Fruit fly (Drosophila melanogaster) whole organism, prepupa: ENCODE results near the gene sd.

Experiments
- Blimp-1 ChIP-seq: fragments of 200-800 bp; sonication (Bioruptor generic); optimal IDR thresholded peaks from 3 replicates; lab custom pipeline; 2017; ENCODE audit warnings: missing biosample characterization, missing genetic modification characterization, mild to moderate bottlenecking, moderate library complexity, missing genetic modification reagents
- CG11294 ChIP-seq: fragments of 200-800 bp; sonication (Bioruptor generic); IDR thresholded peaks from 2 replicates; pipeline ENCODE4 v1.3.6; 2022; ENCODE audit warnings: missing biosample characterization, missing genetic modification characterization
- CG11762 ChIP-seq: fragments of 200-800 bp; sonication (Bioruptor generic); optimal IDR thresholded peaks from 3 replicates; lab custom pipeline; 2016; ENCODE audit warnings: missing biosample characterization, missing genetic modification characterization; ENCODE audit not compliant: insufficient read depth
- CG11902 ChIP-seq: fragments of 200-800 bp; sonication (Bioruptor generic); optimal IDR thresholded peaks from 3 replicates; lab custom pipeline; 2016; ENCODE audit warnings: missing biosample characterization, missing genetic modification characterization
- CG15336 ChIP-seq: fragments of 200-800 bp; sonication (Bioruptor generic); IDR thresholded peaks from 2 replicates; pipeline ENCODE4 v1.3.6; 2022; ENCODE audit warnings: missing biosample characterization, missing genetic modification characterization
- CG1621 ChIP-seq: fragments of 200-800 bp; sonication (Bioruptor generic); optimal IDR thresholded peaks from 3 replicates; lab custom pipeline; 2018; ENCODE audit warnings: missing biosample characterization, mild to moderate bottlenecking, missing genetic modification characterization
- CG16779 ChIP-seq: fragments of 200-800 bp; sonication (Bioruptor generic); optimal IDR thresholded peaks from 3 replicates; lab custom pipeline; 2017; ENCODE audit warnings: missing biosample characterization, mild to moderate bottlenecking, missing genetic modification characterization
- CG31627 ChIP-seq: fragments of 200-800 bp; sonication (Bioruptor generic); optimal IDR thresholded peaks from 3 replicates; lab custom pipeline; 2016; ENCODE audit warnings: missing biosample characterization, missing genetic modification characterization
- CG32006 ChIP-seq: fragments of 200-800 bp; sonication (Bioruptor generic); optimal IDR thresholded peaks from 3 replicates; lab custom pipeline; 2017; ENCODE audit warnings: missing biosample characterization, mild to moderate bottlenecking, missing genetic modification characterization
- CG34406 ChIP-seq: fragments of 200-800 bp; sonication (Bioruptor generic); optimal IDR thresholded peaks from 3 replicates; lab custom pipeline; 2016; ENCODE audit warnings: missing biosample characterization, missing genetic modification characterization
- CG3919 ChIP-seq: fragments of 200-800 bp; sonication (Bioruptor generic); optimal IDR thresholded peaks from 3 replicates; lab custom pipeline; 2016; ENCODE audit warnings: missing biosample characterization, missing genetic modification characterization
- CG4318 ChIP-seq: fragments of 200-800 bp; sonication (Bioruptor generic); optimal IDR thresholded peaks from 3 replicates; lab custom pipeline; 2017; ENCODE audit warnings: missing biosample characterization, mild to moderate bottlenecking, missing genetic modification characterization
- CG6163 ChIP-seq: fragments of 200-800 bp; sonication (Bioruptor generic); IDR thresholded peaks from 3 replicates; pipeline ENCODE4 v1.3.6; 2022; ENCODE audit warnings: missing biosample characterization, missing genetic modification characterization
- CG6792 ChIP-seq: fragments of 200-800 bp; sonication (Bioruptor generic); optimal IDR thresholded peaks from 3 replicates; lab custom pipeline; 2016; ENCODE audit warnings: missing biosample characterization, missing genetic modification characterization
- CG6854 ChIP-seq: fragments of 200-800 bp; sonication (Bioruptor generic); optimal IDR thresholded peaks from 2 replicates; lab custom pipeline; 2017; ENCODE audit warnings: missing biosample characterization, mild to moderate bottlenecking, missing genetic modification characterization
- CG8119 ChIP-seq: fragments of 200-800 bp; sonication (Bioruptor generic); IDR thresholded peaks from 3 replicates; pipeline ENCODE4 v1.3.6; 2022; ENCODE audit warnings: missing biosample characterization, missing genetic modification characterization
- CG8319 ChIP-seq: fragments of 200-800 bp; sonication (Bioruptor generic); optimal IDR thresholded peaks from 3 replicates; lab custom pipeline; 2016; ENCODE audit warnings: missing biosample characterization, missing genetic modification characterization
- CG8632 ChIP-seq: fragments of 200-800 bp; sonication (Bioruptor generic); optimal IDR thresholded peaks from 3 replicates; lab custom pipeline; 2016; ENCODE audit warnings: missing biosample characterization, missing genetic modification characterization
- CG9139 ChIP-seq: fragments of 200-800 bp; sonication (Bioruptor generic); optimal IDR thresholded peaks from 3 replicates; lab custom pipeline; 2017; ENCODE audit warnings: missing biosample characterization, mild to moderate bottlenecking, missing genetic modification characterization
- Eip75B ChIP-seq: fragments of 200-800 bp; sonication (Bioruptor generic); optimal IDR thresholded peaks from 3 replicates; lab custom pipeline; 2016; ENCODE audit warnings: missing biosample characterization, missing genetic modification characterization
- Eip78C ChIP-seq: fragments of 200-800 bp; sonication (Bioruptor generic); peaks from one replicate; lab custom pipeline; 2016; ENCODE audit warnings: missing biosample characterization, missing genetic modification characterization
- Ets21C ChIP-seq: fragments of 200-800 bp; sonication (Bioruptor generic); optimal IDR thresholded peaks from 3 replicates; lab custom pipeline; 2016; ENCODE audit warnings: missing biosample characterization, missing genetic modification characterization
- Ets96B ChIP-seq: fragments of 200-800 bp; optimal IDR thresholded peaks from 2 replicates; lab custom pipeline; 2019; ENCODE audit warnings: missing biosample characterization, mild to moderate bottlenecking, missing genetic modification characterization, moderate library complexity
- Gug ChIP-seq: fragments of 200-800 bp; sonication (Bioruptor generic); IDR thresholded peaks from 2 replicates; pipeline ENCODE4 v1.3.6; 2022; ENCODE audit warnings: missing biosample characterization, missing genetic modification characterization
- Hr4 ChIP-seq: fragments of 200-800 bp; sonication (Bioruptor generic); optimal IDR thresholded peaks from 3 replicates; lab custom pipeline; 2016; ENCODE audit warnings: missing biosample characterization, missing genetic modification characterization
- Lpt ChIP-seq: fragments of 200-800 bp; sonication (Bioruptor generic); optimal IDR thresholded peaks from 3 replicates; lab custom pipeline; 2016; ENCODE audit warnings: missing biosample characterization, missing genetic modification characterization
- Met ChIP-seq: fragments of 200-800 bp; sonication (Bioruptor generic); optimal IDR thresholded peaks from 3 replicates; lab custom pipeline; 2016; ENCODE audit warnings: missing biosample characterization, missing genetic modification characterization
- OdsH ChIP-seq: fragments of 200-800 bp; sonication (Bioruptor generic); optimal IDR thresholded peaks from 3 replicates; lab custom pipeline; 2016; ENCODE audit warnings: missing biosample characterization, missing genetic modification characterization
- Sox102F ChIP-seq: fragments of 200-800 bp; sonication (Bioruptor generic); optimal IDR thresholded peaks from 2 replicates; lab custom pipeline; 2016; ENCODE audit warnings: missing biosample characterization, mild to moderate bottlenecking, missing genetic modification characterization
- Sox15 ChIP-seq: fragments of 200-800 bp; sonication (Bioruptor generic); optimal IDR thresholded peaks from 3 replicates; lab custom pipeline; 2016; ENCODE audit warnings: missing biosample characterization, missing genetic modification characterization
- achi ChIP-seq: fragments of 200-800 bp; sonication (Bioruptor generic); optimal IDR thresholded peaks from 3 replicates; lab custom pipeline; 2016; ENCODE audit warnings: missing biosample characterization, missing genetic modification characterization
- acj6 ChIP-seq: fragments of 200-800 bp; sonication (Bioruptor generic); optimal IDR thresholded peaks from 3 replicates; lab custom pipeline; 2016; ENCODE audit warnings: missing biosample characterization, missing genetic modification characterization
- fd85E ChIP-seq: fragments of 200-800 bp; sonication (Bioruptor generic); optimal IDR thresholded peaks from 3 replicates; lab custom pipeline; 2016; ENCODE audit warnings: missing biosample characterization, missing genetic modification characterization
- fkh ChIP-seq: fragments of 200-800 bp; sonication (Bioruptor generic); optimal IDR thresholded peaks from 3 replicates; lab custom pipeline; 2017; ENCODE audit warnings: missing biosample characterization, mild to moderate bottlenecking, missing genetic modification characterization, moderate library complexity
- net ChIP-seq: fragments of 200-800 bp; sonication (Bioruptor generic); optimal IDR thresholded peaks from 3 replicates; lab custom pipeline; 2016; ENCODE audit warnings: missing biosample characterization, missing genetic modification characterization
- pdm3 ChIP-seq: fragments of 200-800 bp; sonication (Bioruptor generic); optimal IDR thresholded peaks from 3 replicates; lab custom pipeline; 2016; ENCODE audit warnings: missing biosample characterization, missing genetic modification characterization
- salr ChIP-seq, 2 experiments: fragments of 200-800 bp; sonication (Bioruptor generic); optimal IDR thresholded peaks; 3 replicates each; lab custom pipeline; 2016 to 2018; ENCODE audit warnings: missing biosample characterization in 2 of 2, missing genetic modification characterization in 2 of 2, mild to moderate bottlenecking in 1 of 2
- spab ChIP-seq: fragments of 200-800 bp; sonication (Bioruptor generic); optimal IDR thresholded peaks from 2 replicates; lab custom pipeline; 2017; ENCODE audit warnings: missing biosample characterization, mild to moderate bottlenecking, missing genetic modification characterization, missing genetic modification reagents
- topi ChIP-seq: fragments of 200-800 bp; sonication (Bioruptor generic); optimal IDR thresholded peaks from 3 replicates; lab custom pipeline; 2016; ENCODE audit warnings: missing biosample characterization, missing genetic modification characterization
- vri ChIP-seq: fragments of 200-800 bp; sonication (Bioruptor generic); optimal IDR thresholded peaks from 3 replicates; lab custom pipeline; 2016; ENCODE audit warnings: missing biosample characterization, mild to moderate bottlenecking, missing genetic modification characterization

The sd gene

dm6 chrX:15761298-15761640 is 42.9 kb upstream of the sd start:
- TF ChIP-seq CG6854 (GFP tag; lab: Kevin White, UChicago): no peak
- TF ChIP-seq net (GFP tag; lab: Kevin White, UChicago): no peak
- TF ChIP-seq CG6163: no peak

- TF ChIP-seq CG9139 (no peak), CG6854 (GFP tag; lab: Kevin White, UChicago) (no peak), pdm3 (GFP tag; lab: Kevin White, UChicago) (no peak), CG11902 (GFP tag; lab: Kevin White, UChicago) (no peak), Ets21C (GFP tag; lab: Kevin White, UChicago) (no peak), Hr4 (GFP tag; lab: Kevin White, UChicago) (no peak), CG32006 (GFP tag; lab: Kevin White, UChicago) (no peak), topi (GFP tag; lab: Kevin White, UChicago) (no peak), CG16779 (tag; lab: Kevin White, UChicago) (no peak)
Observed at dm6 chrX:15762723-15763122, 41.4 kb upstream of the sd start, which contains the start of gene Polr3A. Polr3A (plus strand) TSS chrX:15762956.

- TF ChIP-seq CG15336 (GFP tag; lab: Robert Waterston, UW): no peak
- no peak for TF ChIP-seq fkh (GFP tag; lab: Kevin White, UChicago)
- no peak for TF ChIP-seq CG31627
- TF ChIP-seq CG32006 (GFP tag; lab: Kevin White, UChicago): no peak
- no peak for TF ChIP-seq CG11294 (GFP tag; lab: Robert Waterston, UW)
- no peak for TF ChIP-seq Hr4 (GFP tag; lab: Kevin White, UChicago)
- no peak for TF ChIP-seq vri (GFP tag; lab: Kevin White, UChicago)
- no peak for TF ChIP-seq Lpt (GFP tag; lab: Kevin White, UChicago)
- TF ChIP-seq Sox102F (GFP tag; lab: Kevin White, UChicago): no peak
- no peak for TF ChIP-seq Eip78C
- TF ChIP-seq CG6792 (GFP tag; lab: Kevin White, UChicago): no peak
- no peak for TF ChIP-seq Eip75B (GFP tag; lab: Kevin White, UChicago)
- no peak for TF ChIP-seq CG11762 (GFP tag; lab: Kevin White, UChicago)
- TF ChIP-seq CG3919 (GFP tag; lab: Kevin White, UChicago): no peak
- no peak for TF ChIP-seq acj6 (GFP tag; lab: Kevin White, UChicago)
- no peak for TF ChIP-seq CG8319 (GFP tag; lab: Kevin White, UChicago)
- TF ChIP-seq CG1621 (tag; lab: Kevin White, UChicago): no peak
- TF ChIP-seq OdsH (GFP tag; lab: Kevin White, UChicago): no peak
- TF ChIP-seq Sox15 (GFP tag; lab: Kevin White, UChicago): no peak
- no peak for TF ChIP-seq salr (GFP tag; optimal IDR thresholded peaks at IDR 0.05; lab: Kevin White, UChicago)
- TF ChIP-seq, all 60 proteins: peak for 0
Observed at dm6 chrX:15766395-15766866, 37.7 kb upstream of the sd start, which contains the start of gene CG8952. CG8952 (minus strand) TSS chrX:15766445.

dm6 chrX:15769457-15769856 is 34.7 kb upstream of the sd start, which contains the start of gene CG33172:
CG33172 (plus strand) TSS chrX:15769664.
- TF ChIP-seq Sox15 (GFP tag; lab: Kevin White, UChicago) (no peak), acj6 (GFP tag; lab: Kevin White, UChicago) (no peak), CG11762 (GFP tag; lab: Kevin White, UChicago) (no peak), CG11902 (GFP tag; lab: Kevin White, UChicago) (no peak), Met (GFP tag; lab: Kevin White, UChicago) (no peak), achi (GFP tag; lab: Kevin White, UChicago) (no peak), CG32006 (GFP tag; lab: Kevin White, UChicago) (no peak), CG8632 (GFP tag; lab: Kevin White, UChicago) (no peak)

dm6 chrX:15772663-15773062 is 31.5 kb upstream of the sd start, which contains the start of gene CG43672:
CG43672 (plus strand) TSS chrX:15772963.
- TF ChIP-seq CG34406 (no peak), CG11294 (GFP tag; lab: Robert Waterston, UW) (no peak), CG31627 (no peak), Gug (no peak), CG8632 (GFP tag; lab: Kevin White, UChicago) (no peak), Ets96B (tag; lab: Kevin White, UChicago) (no peak), Blimp-1 (GFP tag; lab: Kevin White, UChicago) (no peak), CG8319 (GFP tag; lab: Kevin White, UChicago) (no peak), spab (GFP tag; lab: Kevin White, UChicago) (no peak), fd85E (no peak), acj6 (GFP tag; lab: Kevin White, UChicago) (no peak), CG8119 (GFP tag; lab: Robert Waterston, UW) (no peak), CG4318 (no peak), Eip75B (GFP tag; lab: Kevin White, UChicago) (no peak), CG6854 (GFP tag; lab: Kevin White, UChicago) (no peak)
